Fruit fly (Drosophila melanogaster): Measurements from ENCODE around the gene Ptp61F.
A peak's percentile ranks its signal among the peaks of the same experiment; 100 is the strongest.

Gene Ptp61F

dm6 chr3L:1302234-1302949 is 172.7 kb downstream of the Ptp61F start, which contains the start of the genes Rac1 and Acat2 (continued):
- TF ChIP-seq Med (GFP tag) (peak; percentile 62), Awh (GFP tag; IDR thresholded peaks at IDR 0.05) (no peak), CG14710 (tag; optimal IDR thresholded peaks at IDR 0.05) (peak; percentile 76), Abd-B (GFP tag; optimal IDR thresholded peaks at IDR 0.05) (peak; percentile 56), MBD-R2 (GFP tag; IDR thresholded peaks at IDR 0.05) (peak; percentile 63), Antp (GFP tag; optimal IDR thresholded peaks at IDR 0.05) (no peak), Nf-YB (GFP tag; optimal IDR thresholded peaks at IDR 0.05) (no peak), pros (GFP tag; optimal IDR thresholded peaks at IDR 0.05) (no peak), MESR4 (GFP tag; optimal IDR thresholded peaks at IDR 0.05) (peak; percentile 73), Ets97D (GFP tag; optimal IDR thresholded peaks at IDR 0.05) (peak; percentile 60), BEAF-32 (GFP tag; optimal IDR thresholded peaks at IDR 0.05) (peak; percentile 54), CG12391 (tag; optimal IDR thresholded peaks at IDR 0.05) (peak; percentile 57), CG4617 (GFP tag; optimal IDR thresholded peaks at IDR 0.05; ENCODE audit: borderline replicate concordance) (peak; percentile 78), vvl (GFP tag; IDR thresholded peaks at IDR 0.05) (peak; percentile 27; the same call in 1 of the 2 replicates), bowl (GFP tag; IDR thresholded peaks at IDR 0.05) (no peak), CG13123 (GFP tag; optimal IDR thresholded peaks at IDR 0.05) (peak; percentile 5), Dp (GFP tag; optimal IDR thresholded peaks at IDR 0.05) (peak; percentile 76), knrl (GFP tag; IDR thresholded peaks at IDR 0.05; ENCODE audit: partially characterized antibody) (peak; percentile 38; the same call in 1 of the 3 replicates), tup (GFP tag; optimal IDR thresholded peaks at IDR 0.05) (no peak), CG9817 (tag; optimal IDR thresholded peaks at IDR 0.05) (no peak), dmrt99B (tag; optimal IDR thresholded peaks at IDR 0.05) (no peak), ssp (GFP tag; IDR thresholded peaks at IDR 0.05) (peak; percentile 93), salm (tag; optimal IDR thresholded peaks at IDR 0.05) (no peak), CG8290 (GFP tag; optimal IDR thresholded peaks at IDR 0.05) (peak; percentile 9), CG8290 (tag; optimal IDR thresholded peaks at IDR 0.05) (no peak), CG9876 (GFP tag; optimal IDR thresholded peaks at IDR 0.05) (no peak), CTCF (GFP tag; optimal IDR thresholded peaks at IDR 0.05) (no peak), CG33557 (GFP tag; optimal IDR thresholded peaks at IDR 0.05) (peak; percentile 25), Lhr (GFP tag; optimal IDR thresholded peaks at IDR 0.05) (peak; percentile 72), phol (tag; optimal IDR thresholded peaks at IDR 0.05) (peak; percentile 53), sd (tag; optimal IDR thresholded peaks at IDR 0.05) (peak; percentile 18), Mes4 (GFP tag; optimal IDR thresholded peaks at IDR 0.05) (peak; percentile 13), lilli (GFP tag; optimal IDR thresholded peaks at IDR 0.05) (peak; percentile 11), z (GFP tag; IDR thresholded peaks at IDR 0.05) (no peak), CG7357 (GFP tag; IDR thresholded peaks at IDR 0.05) (peak; percentile 94), Opbp (GFP tag; IDR thresholded peaks at IDR 0.05; ENCODE audit: partially characterized antibody) (0 out of 3 replicates have a peak, but pooled peaks have one; percentile 16), Pdp1 (GFP tag; optimal IDR thresholded peaks at IDR 0.05) (peak in 1 of 2 experiments; percentile 35)

- peak; percentile 61; the same call in 1 of the 2 replicates for TF ChIP-seq ro (GFP tag; IDR thresholded peaks at IDR 0.05)
- TF ChIP-seq rib (GFP tag; IDR thresholded peaks at IDR 0.05) = no peak; the same call in 1 of the 2 replicates
- peak; percentile 71 for TF ChIP-seq CG14441 (GFP tag; IDR thresholded peaks at IDR 0.05)
- TF ChIP-seq Gsc (GFP tag; IDR thresholded peaks at IDR 0.05) = peak; percentile 58
- peak; percentile 7 for TF ChIP-seq pho (GFP tag; optimal IDR thresholded peaks at IDR 0.05)
- TF ChIP-seq CG3838 (GFP tag; optimal IDR thresholded peaks at IDR 0.05) = peak; percentile 30
- peak; percentile 70 for TF ChIP-seq CG8290 (GFP tag; optimal IDR thresholded peaks at IDR 0.05)
- TF ChIP-seq CG8290 (tag; optimal IDR thresholded peaks at IDR 0.05) = peak; percentile 30 to 55
- TF ChIP-seq CG4328 (GFP tag; optimal IDR thresholded peaks at IDR 0.05) = peak; percentile 84
- TF ChIP-seq CG17802 (tag; optimal IDR thresholded peaks at IDR 0.05) = peak; percentile 29
- TF ChIP-seq CG34376 (GFP tag; optimal IDR thresholded peaks at IDR 0.05) = peak; percentile 81
- peak; percentile 81 for TF ChIP-seq CG2875 (GFP tag; optimal IDR thresholded peaks at IDR 0.05)
- no peak for TF ChIP-seq corto (GFP tag; optimal IDR thresholded peaks at IDR 0.05)
- TF ChIP-seq bowl (GFP tag; IDR thresholded peaks at IDR 0.05) = peak; percentile 58; the same call in 1 of the 2 replicates
- TF ChIP-seq CkIIα-i1 (GFP tag; IDR thresholded peaks at IDR 0.05) = no peak
- peak; percentile 88 for TF ChIP-seq lab (GFP tag; optimal IDR thresholded peaks at IDR 0.05)
Measured at dm6 chr3L:1300076-1300635, 174.9 kb downstream of the Ptp61F start.

All from whole organism, embryonic.